Fruit fly (Drosophila melanogaster) whole organism, embryonic: ENCODE measurements around the gene CG42538.

ENCODE experiments used
- Asciz ChIP-seq: fragments of 200-800 bp; sonication (Bioruptor generic); optimal IDR thresholded peaks from 2 replicates; lab custom pipeline; 2017; ENCODE audit warnings: missing biosample characterization, mild to moderate bottlenecking, missing genetic modification characterization, missing genetic modification reagents
- B-H1 ChIP-seq: fragments of 200-800 bp; sonication (Bioruptor generic); IDR thresholded peaks from 3 replicates; pipeline ENCODE4 v1.3.6; 2022; ENCODE audit warnings: missing biosample characterization, missing genetic modification characterization
- B-H2 ChIP-seq: fragments of 200-800 bp; sonication (Bioruptor generic); optimal IDR thresholded peaks from 2 replicates; lab custom pipeline; 2018; ENCODE audit warnings: missing biosample characterization, mild to moderate bottlenecking, missing genetic modification characterization
- CG10543 ChIP-seq: fragments of 200-800 bp; sonication (Bioruptor generic); optimal IDR thresholded peaks from 3 replicates; lab custom pipeline; 2017; ENCODE audit warnings: missing biosample characterization, mild to moderate bottlenecking, missing genetic modification characterization, moderate library complexity
- CG11695 ChIP-seq: fragments of 200-800 bp; sonication (Bioruptor generic); IDR thresholded peaks from 3 replicates; pipeline ENCODE4 v1.3.6; 2022; ENCODE audit warnings: missing biosample characterization, missing genetic modification characterization
- CG12744 ChIP-seq: fragments of 200-800 bp; sonication (Bioruptor generic); optimal IDR thresholded peaks from 2 replicates; lab custom pipeline; 2016; ENCODE audit warnings: missing biosample characterization, missing genetic modification characterization
- CG15696 ChIP-seq: fragments of 200-800 bp; sonication (Bioruptor generic); optimal IDR thresholded peaks from 2 replicates; lab custom pipeline; 2019; ENCODE audit warnings: missing biosample characterization, mild to moderate bottlenecking, missing genetic modification characterization, moderate library complexity
- CG18619 ChIP-seq: fragments of 200-800 bp; sonication (Bioruptor generic); optimal IDR thresholded peaks from 3 replicates; lab custom pipeline; 2017; ENCODE audit warnings: missing biosample characterization, mild to moderate bottlenecking, missing genetic modification characterization
- CG2129 ChIP-seq: fragments of 200-800 bp; sonication (Bioruptor generic); IDR thresholded peaks from 2 replicates; pipeline ENCODE4 v1.3.6; 2022; ENCODE audit warnings: missing biosample characterization, missing genetic modification characterization; ENCODE audit not compliant: partially characterized antibody
- CG30020 ChIP-seq: fragments of 200-800 bp; optimal IDR thresholded peaks from 2 replicates; lab custom pipeline; 2019; ENCODE audit warnings: missing biosample characterization, mild to moderate bottlenecking, missing genetic modification characterization, moderate library complexity
- CG30431 ChIP-seq: fragments of 200-800 bp; sonication (Bioruptor generic); optimal IDR thresholded peaks from 2 replicates; lab custom pipeline; 2017; ENCODE audit warnings: missing biosample characterization, missing genetic modification characterization
- CG31224 ChIP-seq: fragments of 200-800 bp; sonication (Bioruptor generic); IDR thresholded peaks from 2 replicates; pipeline ENCODE4 v1.3.6; 2022; ENCODE audit warnings: missing biosample characterization, missing genetic modification characterization
- CG32532 ChIP-seq: fragments of 200-800 bp; sonication (Bioruptor generic); IDR thresholded peaks from 2 replicates; pipeline ENCODE4 v1.3.6; 2022; ENCODE audit warnings: missing biosample characterization, missing genetic modification characterization
- CG3281 ChIP-seq: fragments of 200-800 bp; sonication (Bioruptor generic); optimal IDR thresholded peaks from 3 replicates; lab custom pipeline; 2017; ENCODE audit warnings: missing biosample characterization, mild to moderate bottlenecking, missing genetic modification characterization
- CG34224 ChIP-seq: fragments of 200-800 bp; sonication (Bioruptor generic); IDR thresholded peaks from 3 replicates; pipeline ENCODE4 v1.3.6; 2022; ENCODE audit warnings: missing biosample characterization, missing genetic modification characterization; ENCODE audit not compliant: partially characterized antibody
- CG43689 ChIP-seq: fragments of 200-800 bp; sonication (Bioruptor generic); IDR thresholded peaks from 2 replicates; pipeline ENCODE4 v1.3.6; 2022; ENCODE audit warnings: missing biosample characterization, missing genetic modification characterization
- CG4617 ChIP-seq: fragments of 200-800 bp; sonication (Bioruptor generic); optimal IDR thresholded peaks from 3 replicates; lab custom pipeline; 2016; ENCODE audit warnings: missing biosample characterization, missing genetic modification characterization, borderline replicate concordance
- CG5245 ChIP-seq: fragments of 200-800 bp; sonication (Bioruptor generic); optimal IDR thresholded peaks from 3 replicates; lab custom pipeline; 2016; ENCODE audit warnings: missing biosample characterization, missing genetic modification characterization
- CG6791 ChIP-seq: fragments of 200-800 bp; sonication (Bioruptor generic); IDR thresholded peaks from 3 replicates; pipeline ENCODE4 v1.3.6; 2022; ENCODE audit warnings: missing biosample characterization, missing genetic modification characterization; ENCODE audit not compliant: partially characterized antibody
- CG7963 ChIP-seq: fragments of 200-800 bp; sonication (Bioruptor generic); IDR thresholded peaks from 3 replicates; pipeline ENCODE4 v1.3.6; 2022; ENCODE audit warnings: missing biosample characterization, missing genetic modification characterization; ENCODE audit not compliant: partially characterized antibody
- D19B ChIP-seq: fragments of 200-800 bp; sonication (Bioruptor generic); optimal IDR thresholded peaks from 2 replicates; lab custom pipeline; 2017; ENCODE audit warnings: missing biosample characterization, mild to moderate bottlenecking, missing genetic modification characterization
- Dbx ChIP-seq: fragments of 200-800 bp; sonication (Bioruptor generic); IDR thresholded peaks from 3 replicates; pipeline ENCODE4 v1.3.6; 2022; ENCODE audit warnings: missing biosample characterization, missing genetic modification characterization
- GATAe ChIP-seq: fragments of 200-800 bp; sonication (Bioruptor generic); conservative IDR thresholded peaks from 2 replicates; pipeline ENCODE4 v1.3.6; 2022; ENCODE audit warnings: missing biosample characterization, missing genetic modification characterization
- Gsc ChIP-seq: fragments of 200-800 bp; sonication (Bioruptor generic); IDR thresholded peaks from 2 replicates; pipeline ENCODE4 v1.3.6; 2022; ENCODE audit warnings: missing biosample characterization, missing genetic modification characterization
- Hey ChIP-seq: fragments of 200-800 bp; sonication (Bioruptor generic); optimal IDR thresholded peaks from 3 replicates; lab custom pipeline; 2018; ENCODE audit warnings: missing biosample characterization, mild to moderate bottlenecking, missing genetic modification characterization
- Hr51 ChIP-seq, 2 experiments: fragments of 200-800 bp; sonication (Bioruptor generic); optimal IDR thresholded peaks; 2 replicates in 1 of 2; 3 replicates in 1 of 2; lab custom pipeline; 2016 to 2018; ENCODE audit warnings: missing biosample characterization in 2 of 2, missing genetic modification characterization in 2 of 2, mild to moderate bottlenecking in 1 of 2, moderate library complexity in 1 of 2
- Lhr ChIP-seq: fragments of 200-800 bp; sonication (Bioruptor generic); optimal IDR thresholded peaks from 3 replicates; lab custom pipeline; 2017; ENCODE audit warnings: mild to moderate bottlenecking, missing biosample characterization, missing genetic modification reagents, missing genetic modification characterization
- MBD-R2 ChIP-seq: fragments of 200-800 bp; sonication (Bioruptor generic); IDR thresholded peaks from 2 replicates; pipeline ENCODE4 v1.3.6; 2022; ENCODE audit warnings: missing biosample characterization, missing genetic modification characterization
- Poxn ChIP-seq: fragments of 200-800 bp; sonication (Bioruptor generic); IDR thresholded peaks from 2 replicates; pipeline ENCODE4 v1.3.6; 2022; ENCODE audit warnings: missing biosample characterization, missing genetic modification characterization
- Sin3A ChIP-seq: fragments of >200 bp; optimal IDR thresholded peaks from 2 replicates; lab custom pipeline; 2018
- Sry-β ChIP-seq: fragments of 200-800 bp; sonication (Bioruptor generic); optimal IDR thresholded peaks from 2 replicates; lab custom pipeline; 2018; ENCODE audit warnings: missing biosample characterization, mild to moderate bottlenecking, missing genetic modification characterization, moderate library complexity
- Xbp1 ChIP-seq: fragments of 200-800 bp; sonication (Bioruptor generic); optimal IDR thresholded peaks from 3 replicates; lab custom pipeline; 2016; ENCODE audit warnings: missing biosample characterization, mild to moderate bottlenecking, missing genetic modification characterization
- bcd ChIP-seq: fragments of 200-800 bp; sonication (Bioruptor generic); optimal IDR thresholded peaks from 2 replicates; lab custom pipeline; 2017; ENCODE audit warnings: missing biosample characterization, mild to moderate bottlenecking, missing genetic modification characterization
- crol ChIP-seq: fragments of 200-800 bp; sonication (Bioruptor generic); IDR thresholded peaks from 2 replicates; pipeline ENCODE4 v1.3.6; 2022; ENCODE audit warnings: missing biosample characterization, missing genetic modification characterization
- dimm ChIP-seq: fragments of 200-800 bp; sonication (Bioruptor generic); IDR thresholded peaks from 2 replicates; pipeline ENCODE4 v1.3.6; 2022; ENCODE audit warnings: missing biosample characterization, missing genetic modification characterization
- exex ChIP-seq: fragments of 200-800 bp; sonication (Bioruptor generic); optimal IDR thresholded peaks from 4 replicates; lab custom pipeline; 2018; ENCODE audit warnings: missing biosample characterization, mild to moderate bottlenecking, missing genetic modification characterization, moderate library complexity
- fd3F ChIP-seq: fragments of 200-800 bp; sonication (Bioruptor generic); optimal IDR thresholded peaks from 2 replicates; lab custom pipeline; 2018; ENCODE audit warnings: missing biosample characterization, mild to moderate bottlenecking, missing genetic modification characterization, moderate library complexity
- gce ChIP-seq: fragments of 200-800 bp; sonication (Bioruptor generic); IDR thresholded peaks from 3 replicates; pipeline ENCODE4 v1.3.6; 2022; ENCODE audit warnings: missing biosample characterization, missing genetic modification characterization
- lbe ChIP-seq: fragments of 200-800 bp; sonication (Bioruptor generic); optimal IDR thresholded peaks from 2 replicates; lab custom pipeline; 2016; ENCODE audit warnings: missing biosample characterization, mild to moderate bottlenecking, missing genetic modification characterization
- nom ChIP-seq: fragments of 200-800 bp; sonication (Bioruptor generic); optimal IDR thresholded peaks from 2 replicates; lab custom pipeline; 2017; ENCODE audit warnings: missing biosample characterization, missing genetic modification characterization, mild to moderate bottlenecking, moderate library complexity, missing genetic modification reagents
- org-1 ChIP-seq: fragments of 200-800 bp; sonication (Bioruptor generic); optimal IDR thresholded peaks from 2 replicates; lab custom pipeline; 2017; ENCODE audit warnings: missing biosample characterization, missing genetic modification characterization
- p53 ChIP-seq: fragments of 200-800 bp; sonication (Bioruptor generic); optimal IDR thresholded peaks from 2 replicates; lab custom pipeline; 2016; ENCODE audit warnings: missing biosample characterization, missing genetic modification characterization
- pnt ChIP-seq: fragments of 200-800 bp; sonication (Bioruptor generic); optimal IDR thresholded peaks from 3 replicates; lab custom pipeline; 2016; ENCODE audit warnings: missing biosample characterization, missing genetic modification characterization
- slbo ChIP-seq: fragments of 200-800 bp; sonication (Bioruptor generic); IDR thresholded peaks from 2 replicates; pipeline ENCODE4 v1.3.6; 2022; ENCODE audit warnings: missing biosample characterization, missing genetic modification characterization
- sna ChIP-seq: fragments of 200-800 bp; sonication (Bioruptor generic); IDR thresholded peaks from 2 replicates; pipeline ENCODE4 v1.3.6; 2022; ENCODE audit warnings: missing biosample characterization, missing genetic modification characterization; ENCODE audit not compliant: partially characterized antibody
- tll ChIP-seq, 2 experiments: fragments of 200-800 bp in 1 of 2; fragments of >200 bp in 1 of 2; sonication (Bioruptor generic) in 1 of 2; optimal IDR thresholded peaks; 2 replicates each; lab custom pipeline; 2017 to 2019; ENCODE audit warnings: missing biosample characterization in 2 of 2, missing genetic modification characterization in 2 of 2, mild to moderate bottlenecking in 1 of 2, moderate library complexity in 1 of 2
- ttk ChIP-seq: fragments of 200-800 bp; sonication (Bioruptor generic); IDR thresholded peaks from 2 replicates; pipeline ENCODE4 v2.1.2; 2022; ENCODE audit warnings: missing biosample characterization, missing genetic modification characterization
- tup ChIP-seq: fragments of 200-800 bp; sonication (Bioruptor generic); optimal IDR thresholded peaks from 2 replicates; lab custom pipeline; 2016; ENCODE audit warnings: missing biosample characterization, mild to moderate bottlenecking, missing genetic modification characterization, moderate library complexity
- vfl ChIP-seq: fragments of 200-800 bp; sonication (Bioruptor generic); optimal IDR thresholded peaks from 2 replicates; lab custom pipeline; 2016; ENCODE audit warnings: missing biosample characterization, missing genetic modification characterization
- vvl ChIP-seq: fragments of 200-800 bp; sonication (Bioruptor generic); IDR thresholded peaks from 2 replicates; pipeline ENCODE4 v1.3.6; 2022; ENCODE audit warnings: missing biosample characterization, missing genetic modification characterization
- zfh2 ChIP-seq: fragments of 200-800 bp; sonication (Bioruptor generic); optimal IDR thresholded peaks from 2 replicates; lab custom pipeline; 2016; ENCODE audit warnings: missing biosample characterization, missing genetic modification characterization

Gene CG42538

dm6 chr3L:15988039-15988546 lies 46.2 kb upstream of the CG42538 start, which contains the start of gene Hip14 (continued):
- TF ChIP-seq GATAe = no peak; the same call in 1 of the 2 replicates
- TF ChIP-seq vvl (GFP tag; lab: Robert Waterston, UW) = peak; percentile 39
- TF ChIP-seq lbe (GFP tag; lab: Kevin White, UChicago) = peak; percentile 10
- no peak for TF ChIP-seq Poxn (GFP tag; lab: Robert Waterston, UW)
- TF ChIP-seq vfl (GFP tag; lab: Kevin White, UChicago) = no peak
- peak; percentile 57 for TF ChIP-seq nom
- TF ChIP-seq CG11695 = no peak
- TF ChIP-seq gce (GFP tag; lab: Robert Waterston, UW) = no peak
- TF ChIP-seq Xbp1 (GFP tag; lab: Kevin White, UChicago) = peak; percentile 11
- no peak for TF ChIP-seq CG10543 (GFP tag; lab: Kevin White, UChicago)
- peak; percentile 48 for TF ChIP-seq CG30020 (tag; lab: Kevin White, UChicago)
- peak; percentile 42 for TF ChIP-seq Lhr
- peak; percentile 89 for TF ChIP-seq CG4617 (GFP tag; lab: Kevin White, UChicago)
- no peak for TF ChIP-seq Dbx (GFP tag; lab: Robert Waterston, UW)
- no peak for TF ChIP-seq pnt (GFP tag; lab: Kevin White, UChicago)
- no peak for TF ChIP-seq ttk (GFP tag; lab: Robert Waterston, UW)
- TF ChIP-seq CG31224 (GFP tag; lab: Robert Waterston, UW) = no peak
- TF ChIP-seq Sin3A = peak; percentile 50
- no peak for TF ChIP-seq B-H1 (GFP tag; lab: Robert Waterston, UW)
- no peak for TF ChIP-seq CG5245
- TF ChIP-seq B-H2 (GFP tag; lab: Kevin White, UChicago) = no peak
- no peak for TF ChIP-seq tll (GFP tag; optimal IDR thresholded peaks at IDR 0.05; lab: Kevin White, UChicago)
- TF ChIP-seq bcd (GFP tag; lab: Kevin White, UChicago) = no peak
- TF ChIP-seq CG7963 (GFP tag; lab: Robert Waterston, UW) = no peak
- no peak for TF ChIP-seq CG12744 (GFP tag; lab: Kevin White, UChicago)
- no peak for TF ChIP-seq CG32532 (GFP tag; lab: Robert Waterston, UW)
- no peak for TF ChIP-seq CG18619 (GFP tag; lab: Kevin White, UChicago)
- no peak for TF ChIP-seq p53
- no peak for TF ChIP-seq sna
- TF ChIP-seq CG43689 (GFP tag; lab: Robert Waterston, UW) = no peak
- TF ChIP-seq CG34224 (GFP tag; lab: Robert Waterston, UW) = 0 out of 3 replicates have a peak, but pooled peaks have one; percentile 30
- no peak for TF ChIP-seq CG30431
- TF ChIP-seq Hr51 (GFP tag; optimal IDR thresholded peaks at IDR 0.05; lab: Kevin White, UChicago) = no peak
- TF ChIP-seq fd3F (GFP tag; lab: Kevin White, UChicago) = no peak
- no peak for TF ChIP-seq CG2129 (GFP tag; lab: Robert Waterston, UW)
- no peak for TF ChIP-seq tup
- peak; percentile 19 for TF ChIP-seq zfh2
- TF ChIP-seq slbo (GFP tag; lab: Robert Waterston, UW) = peak; percentile 68
- no peak for TF ChIP-seq Sry-β
- no peak for TF ChIP-seq exex (tag; lab: Kevin White, UChicago)
- TF ChIP-seq D19B = no peak
- peak; percentile 91 for TF ChIP-seq crol (GFP tag; lab: Robert Waterston, UW)
- 0 out of 3 replicates have a peak, but pooled peaks have one; percentile 46 for TF ChIP-seq CG6791 (GFP tag; lab: Robert Waterston, UW)
- peak; percentile 17 for TF ChIP-seq org-1 (GFP tag; lab: Kevin White, UChicago)
- no peak for TF ChIP-seq CG15696 (tag; lab: Kevin White, UChicago)
- peak; percentile 57 for TF ChIP-seq MBD-R2 (GFP tag; lab: Robert Waterston, UW)
- TF ChIP-seq dimm (GFP tag; lab: Robert Waterston, UW) = no peak
- peak; percentile 6 for TF ChIP-seq CG3281 (GFP tag; lab: Kevin White, UChicago)
- no peak for TF ChIP-seq Gsc
- TF ChIP-seq Asciz (GFP tag; lab: Kevin White, UChicago) = no peak
- TF ChIP-seq Hey = no peak
